Worm (Caenorhabditis elegans) whole organism, L2 larva: ENCODE data around the gene fbxa-9.

Experiments used
- ama-1 ChIP-seq: fragments of 150-350 bp; optimal IDR thresholded peaks from 2 replicates; lab custom pipeline; 2018; ENCODE audit warnings: inconsistent platforms
- blmp-1 ChIP-seq: sonication (generic microtip); optimal IDR thresholded peaks from 2 replicates; lab custom pipeline; 2017; ENCODE audit warnings: missing genetic modification characterization, mild to moderate bottlenecking, missing compliant biosample characterization, antibody characterized with exemption, moderate library complexity; ENCODE audit not compliant: insufficient read depth
- ceh-16 ChIP-seq: fragments of 150-350 bp; optimal IDR thresholded peaks from 2 replicates; lab custom pipeline; 2014; ENCODE audit warnings: missing biosample characterization, missing genetic modification characterization
- fos-1 ChIP-seq: fragments of 150-350 bp; optimal IDR thresholded peaks from 2 replicates; lab custom pipeline; 2014; ENCODE audit warnings: missing biosample characterization, missing genetic modification characterization
- nhr-23 ChIP-seq: fragments of 150-350 bp; optimal IDR thresholded peaks from 2 replicates; lab custom pipeline; 2014; ENCODE audit warnings: missing biosample characterization, missing genetic modification reagents, missing genetic modification characterization
- unc-55 ChIP-seq: fragments of 150-350 bp; sonication (generic microtip); optimal IDR thresholded peaks from 3 replicates; lab custom pipeline; 2014; ENCODE audit warnings: missing biosample characterization, missing genetic modification reagents, missing genetic modification characterization
- ztf-4 ChIP-seq: fragments of 150-350 bp; optimal IDR thresholded peaks from 2 replicates; lab custom pipeline; 2014; ENCODE audit warnings: missing biosample characterization, missing genetic modification characterization

- TF ChIP-seq ama-1 (lab: Kevin White, UChicago) (no peak), unc-55 (no peak), ztf-4 (tag; lab: Kevin White, UChicago) (no peak), fos-1 (tag; lab: Kevin White, UChicago) (peak; percentile 16), blmp-1 (tag; lab: Kevin White, UChicago) (no peak), ceh-16 (tag; lab: Kevin White, UChicago) (no peak), nhr-23 (tag; lab: Kevin White, UChicago) (no peak)
Measured at ce11 chrIII:2294736-2295135, 28.3 kb downstream of the fbxa-9 start.
